Worm (Caenorhabditis elegans): ENCODE results near the gene C29F7.2.

The C29F7.2 gene

ce11 chrX:13368283-13368682 lies 47.6 kb upstream of the C29F7.2 start (continued):
- TF ChIP-seq saeg-2 (GFP tag; IDR thresholded peaks at IDR 0.05) (no peak), hlh-11 (tag; optimal IDR thresholded peaks at IDR 0.05) (peak; percentile 79), F44E2.7 (GFP tag; IDR thresholded peaks at IDR 0.05) (no peak), unc-62 (GFP tag; optimal IDR thresholded peaks at IDR 0.05 in 1 of 2) (no peak), unc-62 (tag; optimal IDR thresholded peaks at IDR 0.05) (no peak), lin-13 (GFP tag; optimal IDR thresholded peaks at IDR 0.05) (no peak), spr-3 (GFP tag; optimal IDR thresholded peaks at IDR 0.05) (no peak), ZK546.5 (tag; optimal IDR thresholded peaks at IDR 0.05) (no peak), hmg-1.1 (GFP tag; IDR thresholded peaks at IDR 0.05) (no peak), zfp-3 (GFP tag; conservative IDR thresholded peaks at IDR 0.05) (no peak), lin-38 (GFP tag; IDR thresholded peaks at IDR 0.05) (no peak), T20F7.1 (GFP tag; optimal IDR thresholded peaks at IDR 0.05) (no peak), jun-1 (tag; optimal IDR thresholded peaks at IDR 0.05) (no peak), ces-1 (GFP tag; optimal IDR thresholded peaks at IDR 0.05) (no peak), ceh-20 (GFP tag; IDR thresholded peaks at IDR 0.05) (no peak), F10B5.3 (tag; optimal IDR thresholded peaks at IDR 0.05) (no peak), attf-4 (tag; optimal IDR thresholded peaks at IDR 0.05) (no peak), nhr-48 (tag; optimal IDR thresholded peaks at IDR 0.05) (peak; percentile 57), dpl-1 (GFP tag; optimal IDR thresholded peaks at IDR 0.05) (no peak), vab-7 (GFP tag; IDR thresholded peaks at IDR 0.05) (no peak), zfp-2 (tag; optimal IDR thresholded peaks at IDR 0.05) (no peak), ctbp-1 (GFP tag; IDR thresholded peaks at IDR 0.05) (no peak), ceh-62 (tag; optimal IDR thresholded peaks at IDR 0.05) (no peak), ceh-32 (tag; optimal IDR thresholded peaks at IDR 0.05; ENCODE audit: poor library complexity) (no peak), zip-2 (tag; optimal IDR thresholded peaks at IDR 0.05) (no peak), mxl-2 (GFP tag; conservative IDR thresholded peaks at IDR 0.05) (no peak), lir-3 (tag; optimal IDR thresholded peaks at IDR 0.05) (no peak), Y48G9A.11 (GFP tag; IDR thresholded peaks at IDR 0.05) (no peak)

- TF ChIP-seq set-16 (GFP tag; IDR thresholded peaks at IDR 0.05) (peak; percentile 85), mdl-1 (tag; optimal IDR thresholded peaks at IDR 0.05) (no peak), ceh-20 (GFP tag; IDR thresholded peaks at IDR 0.05) (0 out of 2 replicates have a peak, but pooled peaks have one; percentile 18), dmd-8 (GFP tag; IDR thresholded peaks at IDR 0.05) (0 out of 2 replicates have a peak, but pooled peaks have one; percentile 29), nhr-48 (tag; optimal IDR thresholded peaks at IDR 0.05) (no peak), ceh-82 (tag; optimal IDR thresholded peaks at IDR 0.05) (no peak), D1046.2 (GFP tag; IDR thresholded peaks at IDR 0.05) (0 out of 2 replicates have a peak, but pooled peaks have one; percentile 37), aha-1 (tag) (peak; percentile 87)
These were observed 39.7 kb upstream of the C29F7.2 start for ce11 chrX:13376185-13376584.

- TF ChIP-seq fos-1 (tag; optimal IDR thresholded peaks at IDR 0.05) = no peak
- peak in 1 of 2 experiments; percentile 97 for TF ChIP-seq unc-62 (GFP tag; optimal IDR thresholded peaks at IDR 0.05 in 1 of 2)
- TF ChIP-seq unc-62 (tag; optimal IDR thresholded peaks at IDR 0.05) = no peak
These were observed 39.0 kb upstream of the C29F7.2 start, which contains the start of the genes C49F8.14 and gem-1 for ce11 chrX:13376851-13377250. Gene C49F8.14, minus strand, starts transcription at chrX:13376949. Gene gem-1, minus strand, starts transcription at chrX:13376992.

- no peak for TF ChIP-seq daf-8 (GFP tag; IDR thresholded peaks at IDR 0.05)
- peak; percentile 4 for TF ChIP-seq aha-1 (tag)
- TF ChIP-seq nhr-11 (tag; optimal IDR thresholded peaks at IDR 0.05) = peak; percentile 9
These were observed 36.8 kb upstream of the C29F7.2 start for ce11 chrX:13379072-13379471.

Measured in whole organism, L4 larva.